Worm (Caenorhabditis elegans) whole organism, young adult: ENCODE results near the gene pas-2.

Source experiments
- cebp-1 ChIP-seq, 2 experiments: fragments of 200-800 bp in 1 of 2; sonication (Bioruptor generic) in 1 of 2; sonication (generic microtip) in 1 of 2; IDR thresholded peaks in 1 of 2; optimal IDR thresholded peaks in 1 of 2; 2 replicates each; pipeline versions ENCODE4 v1.3.6 to Lab custom; 2017 to 2022; ENCODE audit warnings: missing compliant biosample characterization in 2 of 2, missing genetic modification characterization in 2 of 2, mild to moderate bottlenecking in 1 of 2, missing genetic modification reagents in 1 of 2, moderate library complexity in 1 of 2
- ceh-27 ChIP-seq: fragments of 200-800 bp; sonication (Bioruptor generic); optimal IDR thresholded peaks from 2 replicates; lab custom pipeline; 2018; ENCODE audit warnings: mild to moderate bottlenecking, missing genetic modification characterization, moderate library complexity, missing compliant biosample characterization
- dpl-1 ChIP-seq: fragments of 150-350 bp; optimal IDR thresholded peaks from 2 replicates; lab custom pipeline; 2014; ENCODE audit warnings: missing biosample characterization, missing genetic modification reagents, missing genetic modification characterization
- madf-3 ChIP-seq: fragments of 200-800 bp; sonication (Bioruptor generic); IDR thresholded peaks from 2 replicates; pipeline ENCODE4 v1.3.6; 2022; ENCODE audit warnings: missing genetic modification reagents, missing genetic modification characterization, missing compliant biosample characterization
- mel-28 ChIP-seq: sonication (generic microtip); optimal IDR thresholded peaks from 2 replicates; lab custom pipeline; 2016; ENCODE audit warnings: borderline replicate concordance, mild to moderate bottlenecking, missing genetic modification characterization, missing compliant biosample characterization
- nfya-2 ChIP-seq: fragments of 200-800 bp; sonication (Bioruptor generic); IDR thresholded peaks from 2 replicates; pipeline ENCODE4 v1.3.6; 2022; ENCODE audit warnings: missing genetic modification reagents, missing genetic modification characterization, missing compliant biosample characterization
- snpc-4 ChIP-seq, 5 experiments: fragments of 150-350 bp in 1 of 5; sonication (generic microtip) in 4 of 5; optimal IDR thresholded peaks; 2 replicates each; lab custom pipeline; 2014 to 2018; ENCODE audit warnings: missing genetic modification characterization in 5 of 5, missing biosample characterization in 3 of 5, antibody characterized with exemption in 2 of 5, mild to moderate bottlenecking in 2 of 5, missing compliant biosample characterization in 2 of 5, missing genotype in 2 of 5, moderate library complexity in 2 of 5, missing genetic modification reagents in 1 of 5
- unc-130 ChIP-seq: sonication (generic microtip); optimal IDR thresholded peaks from 2 replicates; lab custom pipeline; 2016; ENCODE audit warnings: missing genetic modification reagents, missing genetic modification characterization, missing compliant biosample characterization

DNA sequence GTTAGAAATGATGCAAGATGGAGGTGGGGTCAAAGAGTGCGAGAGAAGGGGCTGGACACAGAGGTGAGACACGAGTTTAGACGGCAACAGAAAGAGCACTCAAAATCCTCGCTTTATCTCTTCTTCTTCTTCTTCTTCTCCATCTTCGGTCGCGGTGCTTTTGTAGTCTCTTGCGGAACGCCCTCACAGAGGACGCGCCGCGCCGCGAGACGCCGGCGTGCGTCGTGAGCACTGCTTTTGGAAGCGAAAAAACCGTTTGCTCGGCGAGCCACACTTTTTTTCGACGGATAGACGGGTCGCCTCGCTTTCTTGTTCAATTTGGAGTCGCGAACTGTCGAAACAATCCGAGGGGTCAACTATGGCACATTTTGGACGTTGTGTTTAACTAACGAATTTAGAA lies 20.8 kb downstream of the pas-2 start, which contains the start of gene D1054.9:
- no peak for TF ChIP-seq unc-130 (GFP tag; lab: Kevin White, UChicago)
- no peak for TF ChIP-seq nfya-2 (GFP tag; lab: Robert Waterston, UW)
- no peak for TF ChIP-seq snpc-4 (GFP tag; optimal IDR thresholded peaks at IDR 0.05; lab: Kevin White, UChicago)
- TF ChIP-seq snpc-4 (tag; optimal IDR thresholded peaks at IDR 0.05; lab: Kevin White, UChicago), result no peak
- no peak for TF ChIP-seq dpl-1 (GFP tag; lab: Kevin White, UChicago)
- no peak for TF ChIP-seq mel-28
- no peak for TF ChIP-seq ceh-27
- TF ChIP-seq madf-3 (GFP tag; lab: Robert Waterston, UW), result no peak
- no peak for TF ChIP-seq cebp-1 (GFP tag; IDR thresholded peaks at IDR 0.05; lab: Robert Waterston, UW)
- no peak for TF ChIP-seq cebp-1 (tag; optimal IDR thresholded peaks at IDR 0.05; lab: Kevin White, UChicago)
